Worm (Caenorhabditis elegans): Measurements from ENCODE around the gene ZK757.10.

DNA sequence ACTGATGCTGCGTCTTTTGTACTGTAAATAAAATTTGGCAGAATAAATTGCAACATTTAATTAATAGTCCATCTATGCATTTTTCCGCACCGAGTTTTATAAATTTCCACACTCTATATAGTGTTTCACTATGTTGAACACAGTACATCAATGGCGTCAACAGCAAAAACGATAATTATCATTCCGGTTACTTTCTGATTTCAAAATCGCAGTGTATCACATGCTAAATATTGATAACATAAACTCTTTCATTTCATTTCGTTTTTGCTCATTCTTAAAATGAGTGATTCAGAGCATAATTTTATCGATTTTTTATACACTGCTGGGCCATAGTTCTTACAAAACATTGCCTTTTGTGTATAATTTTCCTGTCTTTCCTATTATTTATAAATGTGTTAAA is 45.3 kb downstream of the ZK757.10 start:
- TF ChIP-seq ets-5 (GFP tag; IDR thresholded peaks at IDR 0.05) = no peak
- no peak for TF ChIP-seq grh-1 (GFP tag; IDR thresholded peaks at IDR 0.05)
- no peak for TF ChIP-seq ceh-8 (GFP tag; optimal IDR thresholded peaks at IDR 0.05)
- no peak for TF ChIP-seq nhr-77 (tag; optimal IDR thresholded peaks at IDR 0.05)
